Fruit fly (Drosophila melanogaster) whole organism, wandering third instar larva: Measurements from ENCODE around the gene CG10638.

Experiments used
- GATAd ChIP-seq: sonication (Bioruptor generic); optimal IDR thresholded peaks from 2 replicates; lab custom pipeline; 2016; ENCODE audit warnings: missing biosample characterization, missing genetic modification characterization
- br ChIP-seq: fragments of 200-800 bp; sonication (Bioruptor generic); optimal IDR thresholded peaks from 2 replicates; lab custom pipeline; 2016; ENCODE audit warnings: missing biosample characterization, missing genetic modification characterization

DNA sequence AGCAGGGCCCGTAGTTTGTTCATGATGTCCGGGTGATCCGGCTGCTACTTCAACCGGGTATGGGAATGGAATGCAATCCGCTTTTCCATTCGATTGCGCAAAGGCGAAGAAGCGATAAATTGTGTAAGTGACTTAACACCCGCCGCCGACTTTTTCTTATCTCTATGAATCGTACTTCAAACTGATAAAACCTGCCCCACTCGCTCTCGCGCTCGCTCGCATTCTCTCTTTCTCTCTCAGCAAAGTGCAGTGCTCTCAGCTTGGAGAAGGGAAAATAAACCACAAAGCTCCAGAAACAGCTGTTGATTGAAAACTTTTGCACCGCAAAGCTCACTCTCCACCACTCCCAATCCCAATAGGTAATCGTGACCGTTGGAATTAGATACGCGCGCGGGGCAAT, 11.2 kb downstream of the CG10638 start:
- no peak for TF ChIP-seq br (GFP tag; lab: Kevin White, UChicago)
- TF ChIP-seq GATAd (GFP tag; lab: Kevin White, UChicago) = no peak
